Fruit fly (Drosophila melanogaster) whole organism, embryonic: ENCODE results near the gene UGP.
A peak's percentile ranks its signal among the peaks of the same experiment; 100 is the strongest.

Experiments
- Adf1 ChIP-seq: fragments of 200-800 bp; sonication (Bioruptor generic); IDR thresholded peaks from 2 replicates; pipeline ENCODE4 v1.3.6; 2022; ENCODE audit warnings: missing biosample characterization, missing genetic modification characterization
- B-H1 ChIP-seq: fragments of 200-800 bp; sonication (Bioruptor generic); IDR thresholded peaks from 3 replicates; pipeline ENCODE4 v1.3.6; 2022; ENCODE audit warnings: missing biosample characterization, missing genetic modification characterization
- Bdp1 ChIP-seq: fragments of 200-800 bp; sonication (Bioruptor generic); optimal IDR thresholded peaks from 3 replicates; lab custom pipeline; 2016; ENCODE audit warnings: missing biosample characterization, missing genetic modification characterization
- Bgb ChIP-seq: fragments of 200-800 bp; sonication (Bioruptor generic); IDR thresholded peaks from 2 replicates; pipeline ENCODE4 v1.3.6; 2022; ENCODE audit warnings: missing biosample characterization, missing genetic modification characterization; ENCODE audit not compliant: partially characterized antibody
- CG10543 ChIP-seq: fragments of 200-800 bp; sonication (Bioruptor generic); optimal IDR thresholded peaks from 3 replicates; lab custom pipeline; 2017; ENCODE audit warnings: missing biosample characterization, mild to moderate bottlenecking, missing genetic modification characterization, moderate library complexity
- CG10959 ChIP-seq: fragments of 200-800 bp; sonication (Bioruptor generic); IDR thresholded peaks from 2 replicates; pipeline ENCODE4 v1.3.6; 2022; ENCODE audit warnings: missing biosample characterization, missing genetic modification characterization
- CG14441 ChIP-seq: fragments of 200-800 bp; sonication (Bioruptor generic); IDR thresholded peaks from 2 replicates; pipeline ENCODE4 v1.3.6; 2022; ENCODE audit warnings: missing biosample characterization, missing genetic modification characterization
- CG15073 ChIP-seq: fragments of 200-800 bp; sonication (Bioruptor generic); optimal IDR thresholded peaks from 2 replicates; lab custom pipeline; 2016; ENCODE audit warnings: missing biosample characterization, missing genetic modification characterization
- CG1647 ChIP-seq: fragments of 200-800 bp; sonication (Bioruptor generic); optimal IDR thresholded peaks from 3 replicates; lab custom pipeline; 2016; ENCODE audit warnings: missing biosample characterization, missing genetic modification characterization
- CG16815 ChIP-seq: fragments of 200-800 bp; sonication (Bioruptor generic); optimal IDR thresholded peaks from 3 replicates; lab custom pipeline; 2017; ENCODE audit warnings: missing biosample characterization, mild to moderate bottlenecking, missing genetic modification characterization
- CG17829 ChIP-seq: fragments of 200-800 bp; optimal IDR thresholded peaks from 2 replicates; lab custom pipeline; 2019; ENCODE audit warnings: missing biosample characterization, mild to moderate bottlenecking, missing genetic modification characterization, moderate library complexity
- CG2678 ChIP-seq: fragments of 200-800 bp; sonication (Bioruptor generic); optimal IDR thresholded peaks from 3 replicates; lab custom pipeline; 2019; ENCODE audit warnings: missing biosample characterization, mild to moderate bottlenecking, missing genetic modification characterization, moderate library complexity
- CG31224 ChIP-seq: fragments of 200-800 bp; sonication (Bioruptor generic); IDR thresholded peaks from 2 replicates; pipeline ENCODE4 v1.3.6; 2022; ENCODE audit warnings: missing biosample characterization, missing genetic modification characterization
- CG32532 ChIP-seq: fragments of 200-800 bp; sonication (Bioruptor generic); IDR thresholded peaks from 2 replicates; pipeline ENCODE4 v1.3.6; 2022; ENCODE audit warnings: missing biosample characterization, missing genetic modification characterization
- CG3995 ChIP-seq: fragments of 200-800 bp; sonication (Bioruptor generic); optimal IDR thresholded peaks from 3 replicates; lab custom pipeline; 2016; ENCODE audit warnings: missing biosample characterization, missing genetic modification characterization
- CG4730 ChIP-seq: fragments of 200-800 bp; sonication (Bioruptor generic); IDR thresholded peaks from 2 replicates; pipeline ENCODE4 v1.3.6; 2022; ENCODE audit warnings: missing biosample characterization, missing genetic modification characterization
- CG6254 ChIP-seq: fragments of 200-800 bp; sonication (Bioruptor generic); optimal IDR thresholded peaks from 3 replicates; lab custom pipeline; 2017; ENCODE audit warnings: mild to moderate bottlenecking, missing biosample characterization, missing genetic modification reagents, missing genetic modification characterization
- CG8290 ChIP-seq, 3 experiments: fragments of 200-800 bp; sonication (Bioruptor generic); optimal IDR thresholded peaks; 2 replicates each; lab custom pipeline; 2016 to 2019; ENCODE audit warnings: missing biosample characterization in 3 of 3, missing genetic modification characterization in 3 of 3, mild to moderate bottlenecking in 2 of 3, moderate library complexity in 1 of 3
- CG8765 ChIP-seq: fragments of 200-800 bp; sonication (Bioruptor generic); IDR thresholded peaks from 2 replicates; pipeline ENCODE4 v1.3.6; 2022; ENCODE audit warnings: missing biosample characterization, missing genetic modification characterization
- Dref ChIP-seq: fragments of 200-800 bp; sonication (Bioruptor generic); IDR thresholded peaks from 2 replicates; pipeline ENCODE4 v1.3.6; 2022; ENCODE audit warnings: missing biosample characterization, missing genetic modification characterization
- Drgx ChIP-seq: fragments of 200-800 bp; sonication (Bioruptor generic); IDR thresholded peaks from 2 replicates; pipeline ENCODE4 v1.3.6; 2022; ENCODE audit warnings: missing biosample characterization, missing genetic modification characterization
- GATAe ChIP-seq: fragments of 200-800 bp; sonication (Bioruptor generic); conservative IDR thresholded peaks from 2 replicates; pipeline ENCODE4 v1.3.6; 2022; ENCODE audit warnings: missing biosample characterization, missing genetic modification characterization
- Hey ChIP-seq: fragments of 200-800 bp; sonication (Bioruptor generic); optimal IDR thresholded peaks from 3 replicates; lab custom pipeline; 2018; ENCODE audit warnings: missing biosample characterization, mild to moderate bottlenecking, missing genetic modification characterization
- Hr78 ChIP-seq, 2 experiments: fragments of 200-800 bp in 1 of 2; fragments of >200 bp in 1 of 2; sonication (Bioruptor generic) in 1 of 2; optimal IDR thresholded peaks; 2 replicates each; lab custom pipeline; 2017 to 2019; ENCODE audit warnings: missing biosample characterization in 2 of 2, missing genetic modification characterization in 2 of 2, mild to moderate bottlenecking in 1 of 2, moderate library complexity in 1 of 2
- MESR4 ChIP-seq: fragments of 200-800 bp; sonication (Bioruptor generic); optimal IDR thresholded peaks from 2 replicates; lab custom pipeline; 2018; ENCODE audit warnings: missing biosample characterization, mild to moderate bottlenecking, missing genetic modification characterization, moderate library complexity
- Mrtf ChIP-seq: fragments of 200-800 bp; sonication (Bioruptor generic); IDR thresholded peaks from 3 replicates; pipeline ENCODE4 v1.3.6; 2022; ENCODE audit warnings: missing biosample characterization, missing genetic modification characterization
- Pdp1 ChIP-seq, 2 experiments: fragments of 200-800 bp; sonication (Bioruptor generic); optimal IDR thresholded peaks; 3 replicates each; lab custom pipeline; 2016; ENCODE audit warnings: missing biosample characterization in 2 of 2, missing genetic modification characterization in 2 of 2, mild to moderate bottlenecking in 1 of 2, moderate library complexity in 1 of 2
- Sry-β ChIP-seq: fragments of 200-800 bp; sonication (Bioruptor generic); optimal IDR thresholded peaks from 2 replicates; lab custom pipeline; 2018; ENCODE audit warnings: missing biosample characterization, mild to moderate bottlenecking, missing genetic modification characterization, moderate library complexity
- al ChIP-seq: fragments of 200-800 bp; sonication (Bioruptor generic); IDR thresholded peaks from 2 replicates; pipeline ENCODE4 v1.3.6; 2022; ENCODE audit warnings: missing biosample characterization, missing genetic modification characterization
- amos ChIP-seq: fragments of 200-800 bp; sonication (Bioruptor generic); IDR thresholded peaks from 2 replicates; pipeline ENCODE4 v1.3.6; 2022; ENCODE audit warnings: missing biosample characterization, missing genetic modification characterization; ENCODE audit not compliant: partially characterized antibody
- chinmo ChIP-seq: fragments of 200-800 bp; sonication (Bioruptor generic); IDR thresholded peaks from 4 replicates; pipeline ENCODE4 v1.3.6; 2022; ENCODE audit warnings: missing biosample characterization, missing genetic modification characterization; ENCODE audit not compliant: partially characterized antibody
- crol ChIP-seq: fragments of 200-800 bp; sonication (Bioruptor generic); IDR thresholded peaks from 2 replicates; pipeline ENCODE4 v1.3.6; 2022; ENCODE audit warnings: missing biosample characterization, missing genetic modification characterization
- en ChIP-seq: fragments of 200-800 bp; sonication (Bioruptor generic); optimal IDR thresholded peaks from 2 replicates; lab custom pipeline; 2016; ENCODE audit warnings: missing biosample characterization, missing genetic modification characterization
- ftz-f1 ChIP-seq: fragments of 200-800 bp; sonication (Bioruptor generic); optimal IDR thresholded peaks from 2 replicates; lab custom pipeline; 2016; ENCODE audit warnings: missing biosample characterization, missing genetic modification characterization
- fu2 ChIP-seq: fragments of 200-800 bp; sonication (Bioruptor generic); optimal IDR thresholded peaks from 2 replicates; lab custom pipeline; 2016; ENCODE audit warnings: missing biosample characterization, missing genetic modification characterization
- gsb-n ChIP-seq: fragments of 200-800 bp; sonication (Bioruptor generic); optimal IDR thresholded peaks from 3 replicates; lab custom pipeline; 2018; ENCODE audit warnings: missing biosample characterization, mild to moderate bottlenecking, missing genetic modification characterization
- lab ChIP-seq: fragments of 200-800 bp; sonication (Bioruptor generic); optimal IDR thresholded peaks from 3 replicates; lab custom pipeline; 2017; ENCODE audit warnings: missing biosample characterization, missing genetic modification characterization, mild to moderate bottlenecking, moderate library complexity, missing genetic modification reagents
- nerfin-2 ChIP-seq: fragments of 200-800 bp; sonication (Bioruptor generic); IDR thresholded peaks from 2 replicates; pipeline ENCODE4 v1.3.6; 2022; ENCODE audit warnings: missing biosample characterization, missing genetic modification characterization; ENCODE audit not compliant: partially characterized antibody
- pzg ChIP-seq: fragments of 200-800 bp; sonication (Bioruptor generic); optimal IDR thresholded peaks from 3 replicates; lab custom pipeline; 2018; ENCODE audit warnings: missing biosample characterization, mild to moderate bottlenecking, missing genetic modification characterization, moderate library complexity
- repo ChIP-seq: fragments of 200-800 bp; sonication (Bioruptor generic); optimal IDR thresholded peaks from 2 replicates; lab custom pipeline; 2016; ENCODE audit warnings: missing biosample characterization, missing genetic modification characterization
- sqz ChIP-seq: fragments of 200-800 bp; sonication (Bioruptor generic); optimal IDR thresholded peaks from 3 replicates; lab custom pipeline; 2018; ENCODE audit warnings: missing biosample characterization, mild to moderate bottlenecking, missing genetic modification characterization
- sug ChIP-seq: fragments of 200-800 bp; optimal IDR thresholded peaks from 2 replicates; lab custom pipeline; 2019; ENCODE audit warnings: missing biosample characterization, mild to moderate bottlenecking, missing genetic modification characterization, moderate library complexity
- tio ChIP-seq: fragments of 200-800 bp; sonication (Bioruptor generic); optimal IDR thresholded peaks from 2 replicates; lab custom pipeline; 2017; ENCODE audit warnings: missing biosample characterization, missing genetic modification characterization, inconsistent platforms
- tna ChIP-seq: fragments of 200-800 bp; sonication (Bioruptor generic); IDR thresholded peaks from 2 replicates; pipeline ENCODE4 v1.3.6; 2022; ENCODE audit warnings: missing biosample characterization, missing genetic modification characterization; ENCODE audit not compliant: partially characterized antibody
- tup ChIP-seq: fragments of 200-800 bp; sonication (Bioruptor generic); optimal IDR thresholded peaks from 2 replicates; lab custom pipeline; 2016; ENCODE audit warnings: missing biosample characterization, mild to moderate bottlenecking, missing genetic modification characterization, moderate library complexity
- tx ChIP-seq: fragments of 200-800 bp; sonication (Bioruptor generic); optimal IDR thresholded peaks from 2 replicates; lab custom pipeline; 2016; ENCODE audit warnings: missing biosample characterization, missing genetic modification characterization
- vvl ChIP-seq: fragments of 200-800 bp; sonication (Bioruptor generic); IDR thresholded peaks from 2 replicates; pipeline ENCODE4 v1.3.6; 2022; ENCODE audit warnings: missing biosample characterization, missing genetic modification characterization
- zen ChIP-seq: fragments of 200-800 bp; sonication (Bioruptor generic); optimal IDR thresholded peaks from 3 replicates; lab custom pipeline; 2018; ENCODE audit warnings: missing biosample characterization, mild to moderate bottlenecking, missing genetic modification characterization, moderate library complexity

Gene UGP

DNA sequence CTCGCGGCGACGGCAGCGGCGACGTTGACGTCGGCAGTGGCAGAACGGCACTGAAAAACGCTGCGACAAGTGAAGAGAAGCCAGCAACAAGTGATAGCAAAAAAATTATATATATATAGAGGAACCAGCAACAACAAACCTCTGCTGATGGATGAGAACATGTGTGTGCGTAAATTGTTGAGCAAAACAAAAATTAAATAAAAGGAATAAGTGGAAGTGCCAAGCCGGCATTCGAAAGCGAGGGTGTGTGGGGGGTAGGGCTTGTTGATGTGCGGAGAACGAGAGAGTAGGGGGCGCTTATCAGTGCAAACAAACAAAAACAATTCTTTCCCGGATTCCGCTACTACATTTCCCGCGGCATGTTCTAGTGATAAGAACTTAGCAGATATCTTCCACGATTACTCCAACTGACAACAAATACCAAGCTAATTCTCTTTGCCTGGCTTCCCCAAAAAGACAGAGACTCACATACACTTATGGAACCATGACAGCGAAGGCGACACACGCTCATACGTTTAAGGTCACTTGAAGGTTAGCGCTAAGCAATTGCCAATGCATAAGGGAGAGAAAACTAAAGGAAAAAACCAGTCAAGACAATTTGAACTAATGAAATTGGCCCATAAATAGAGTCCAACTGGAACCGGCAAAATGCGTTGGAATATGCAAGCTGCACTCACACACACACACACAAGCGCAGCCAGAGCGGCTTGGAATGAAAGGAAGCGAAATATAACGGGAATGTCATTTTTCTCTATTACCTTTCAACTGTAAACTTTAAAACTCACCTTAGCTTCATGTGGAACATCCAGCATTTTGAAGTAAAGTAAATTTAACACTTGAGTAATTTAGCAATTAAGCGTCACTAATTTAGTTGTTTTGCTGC is 664 bp downstream of the UGP start (continued):
- TF ChIP-seq CG6254 (GFP tag; lab: Kevin White, UChicago): peak; percentile 3
- TF ChIP-seq lab (GFP tag; lab: Kevin White, UChicago): peak; percentile 12
- TF ChIP-seq MESR4 (GFP tag; lab: Kevin White, UChicago): no peak
- no peak for TF ChIP-seq Bgb (GFP tag; lab: Robert Waterston, UW)
- TF ChIP-seq CG32532: no peak; the same call in 1 of the 2 replicates
- no peak for TF ChIP-seq Mrtf (GFP tag; lab: Robert Waterston, UW)
- no peak for TF ChIP-seq CG4730
- peak; percentile 72; the same call in 2 of the 4 replicates for TF ChIP-seq chinmo (GFP tag; lab: Robert Waterston, UW)
- TF ChIP-seq Sry-β: no peak
- peak in 1 of 2 experiments; percentile 33 for TF ChIP-seq Pdp1 (GFP tag; optimal IDR thresholded peaks at IDR 0.05; lab: Kevin White, UChicago)
- peak; percentile 16; the same call in 1 of the 2 replicates for TF ChIP-seq amos
- TF ChIP-seq CG17829 (tag; lab: Kevin White, UChicago): no peak
- peak; percentile 74 for TF ChIP-seq Hey (tag; lab: Kevin White, UChicago)
- peak; percentile 92 for TF ChIP-seq Adf1
- no peak for TF ChIP-seq CG14441 (GFP tag; lab: Robert Waterston, UW)
- TF ChIP-seq Hr78 (GFP tag; optimal IDR thresholded peaks at IDR 0.05; lab: Kevin White, UChicago): no peak
- TF ChIP-seq gsb-n (tag; lab: Kevin White, UChicago): no peak
- peak; percentile 44; the same call in 1 of the 2 replicates for TF ChIP-seq Drgx
- no peak for TF ChIP-seq al (GFP tag; lab: Robert Waterston, UW)
- no peak for TF ChIP-seq CG3995 (GFP tag; lab: Kevin White, UChicago)
- TF ChIP-seq CG8290 (GFP tag; optimal IDR thresholded peaks at IDR 0.05; lab: Kevin White, UChicago): no peak
- TF ChIP-seq CG8290 (tag; optimal IDR thresholded peaks at IDR 0.05; lab: Kevin White, UChicago): no peak
- peak; percentile 93 for TF ChIP-seq crol (GFP tag; lab: Robert Waterston, UW)
- TF ChIP-seq Dref: no peak
- no peak for TF ChIP-seq CG10959 (GFP tag; lab: Robert Waterston, UW)
- TF ChIP-seq sqz (GFP tag; lab: Kevin White, UChicago): peak; percentile 6
- no peak for TF ChIP-seq ftz-f1 (GFP tag; lab: Kevin White, UChicago)
- TF ChIP-seq CG15073: no peak
- no peak for TF ChIP-seq tx (GFP tag; lab: Kevin White, UChicago)
- no peak for TF ChIP-seq en
- no peak for TF ChIP-seq GATAe
- TF ChIP-seq CG16815: no peak
- TF ChIP-seq pzg (GFP tag; lab: Kevin White, UChicago): no peak
- peak; percentile 83 for TF ChIP-seq CG10543
- no peak for TF ChIP-seq fu2
- TF ChIP-seq B-H1 (GFP tag; lab: Robert Waterston, UW): no peak
- TF ChIP-seq repo (GFP tag; lab: Kevin White, UChicago): no peak
- TF ChIP-seq CG1647: no peak
- TF ChIP-seq nerfin-2 (GFP tag; lab: Robert Waterston, UW): no peak
- TF ChIP-seq vvl (GFP tag; lab: Robert Waterston, UW): no peak
- no peak for TF ChIP-seq CG8765 (GFP tag; lab: Robert Waterston, UW)
- no peak for TF ChIP-seq tna (GFP tag; lab: Robert Waterston, UW)
- TF ChIP-seq tup (GFP tag; lab: Kevin White, UChicago): no peak
- no peak for TF ChIP-seq zen (tag; lab: Kevin White, UChicago)
- TF ChIP-seq Bdp1: no peak
- TF ChIP-seq CG31224: no peak
- TF ChIP-seq sug (tag; lab: Kevin White, UChicago): peak; percentile 52
- TF ChIP-seq CG2678: no peak
- TF ChIP-seq tio (GFP tag; lab: Kevin White, UChicago): no peak
